Worm (Caenorhabditis elegans) whole organism, L4 larva: Measurements from ENCODE around the gene cat-1.

Source experiments
- daf-12 ChIP-seq: fragments of 150-350 bp; optimal IDR thresholded peaks from 2 replicates; lab custom pipeline; 2014; ENCODE audit warnings: missing biosample characterization, missing genetic modification reagents, missing genetic modification characterization
- lsy-2 ChIP-seq, 2 experiments: fragments of 150-350 bp in 1 of 2; sonication (generic microtip) in 1 of 2; optimal IDR thresholded peaks; 2 replicates each; lab custom pipeline; 2014 to 2017; ENCODE audit warnings: missing biosample characterization in 2 of 2, missing genetic modification characterization in 2 of 2
- nhr-102 ChIP-seq: sonication (generic microtip); optimal IDR thresholded peaks from 2 replicates; lab custom pipeline; 2016; ENCODE audit warnings: mild to moderate bottlenecking, missing genetic modification characterization, moderate library complexity, missing compliant biosample characterization
- nhr-237 ChIP-seq: sonication (generic microtip); optimal IDR thresholded peaks from 2 replicates; lab custom pipeline; 2017; ENCODE audit warnings: missing biosample characterization, missing genetic modification characterization
- nhr-28 ChIP-seq: fragments of 150-350 bp; optimal IDR thresholded peaks from 2 replicates; lab custom pipeline; 2014; ENCODE audit warnings: missing biosample characterization, missing genetic modification characterization
- pha-4 ChIP-seq, 2 experiments: fragments of 150-350 bp in 1 of 2; fragments of 200-800 bp in 1 of 2; sonication (Bioruptor generic) in 1 of 2; IDR thresholded peaks in 1 of 2; optimal IDR thresholded peaks in 1 of 2; 2 replicates each; pipeline versions ENCODE4 v1.3.6 to Lab custom; 2014 to 2022; ENCODE audit warnings: missing genetic modification characterization in 2 of 2, missing genetic modification reagents in 2 of 2, missing biosample characterization in 1 of 2, missing compliant biosample characterization in 1 of 2
- rbr-2 ChIP-seq: sonication (generic microtip); optimal IDR thresholded peaks from 2 replicates; lab custom pipeline; 2016; ENCODE audit warnings: missing genotype, missing genetic modification characterization, missing compliant biosample characterization
- skn-1 ChIP-seq: fragments of 150-350 bp; optimal IDR thresholded peaks from 2 replicates; lab custom pipeline; 2014; ENCODE audit warnings: missing biosample characterization, missing genetic modification characterization
- ztf-11 ChIP-seq: fragments of 150-350 bp; optimal IDR thresholded peaks from 2 replicates; lab custom pipeline; 2014; ENCODE audit warnings: missing biosample characterization, missing genetic modification characterization

DNA sequence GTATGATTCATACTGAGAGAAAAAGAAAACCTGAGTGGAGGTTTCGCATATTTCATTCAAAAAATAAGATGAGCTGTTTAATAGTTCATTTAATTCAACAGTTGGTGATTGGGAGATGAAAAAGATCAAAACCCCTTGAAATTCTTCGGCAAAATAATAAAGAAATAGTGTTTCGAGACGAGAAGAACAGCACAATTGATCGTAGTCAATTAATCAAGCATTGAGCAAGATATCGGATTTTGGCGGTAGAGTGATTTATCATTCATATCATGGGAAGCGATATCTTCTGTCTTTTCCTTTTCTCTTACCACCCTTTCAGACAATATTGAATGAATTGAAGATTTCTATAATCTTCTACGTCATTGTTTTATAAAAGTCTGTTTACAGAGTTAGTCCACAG, 36.1 kb upstream of the cat-1 start:
- TF ChIP-seq nhr-237 (tag; lab: Kevin White, UChicago) (no peak), daf-12 (no peak), lsy-2 (tag; optimal IDR thresholded peaks at IDR 0.05; lab: Kevin White, UChicago) (no peak), ztf-11 (tag; lab: Kevin White, UChicago) (no peak), skn-1 (tag; lab: Kevin White, UChicago) (no peak), nhr-102 (tag; lab: Kevin White, UChicago) (no peak), rbr-2 (tag; lab: Kevin White, UChicago) (no peak), pha-4 (GFP tag; IDR thresholded peaks at IDR 0.05; lab: Robert Waterston, UW) (no peak), pha-4 (tag; optimal IDR thresholded peaks at IDR 0.05; lab: Kevin White, UChicago) (no peak), nhr-28 (tag; lab: Kevin White, UChicago) (no peak)
